Fruit fly (Drosophila melanogaster) whole organism, prepupa: Measurements from ENCODE around the gene msd5.

Source experiments
- Blimp-1 ChIP-seq: fragments of 200-800 bp; sonication (Bioruptor generic); optimal IDR thresholded peaks from 3 replicates; lab custom pipeline; 2017; ENCODE audit warnings: missing biosample characterization, missing genetic modification characterization, mild to moderate bottlenecking, moderate library complexity, missing genetic modification reagents
- CG10631 ChIP-seq: fragments of 200-800 bp; sonication (Bioruptor generic); optimal IDR thresholded peaks from 2 replicates; lab custom pipeline; 2016; ENCODE audit warnings: missing biosample characterization, missing genetic modification characterization
- CG10669 ChIP-seq: fragments of 200-800 bp; sonication (Bioruptor generic); optimal IDR thresholded peaks from 3 replicates; lab custom pipeline; 2018; ENCODE audit warnings: missing biosample characterization, mild to moderate bottlenecking, missing genetic modification characterization, moderate library complexity
- CG11294 ChIP-seq: fragments of 200-800 bp; sonication (Bioruptor generic); IDR thresholded peaks from 2 replicates; pipeline ENCODE4 v1.3.6; 2022; ENCODE audit warnings: missing biosample characterization, missing genetic modification characterization
- CG11762 ChIP-seq: fragments of 200-800 bp; sonication (Bioruptor generic); optimal IDR thresholded peaks from 3 replicates; lab custom pipeline; 2016; ENCODE audit warnings: missing biosample characterization, missing genetic modification characterization; ENCODE audit not compliant: insufficient read depth
- CG11902 ChIP-seq: fragments of 200-800 bp; sonication (Bioruptor generic); optimal IDR thresholded peaks from 3 replicates; lab custom pipeline; 2016; ENCODE audit warnings: missing biosample characterization, missing genetic modification characterization
- CG1621 ChIP-seq: fragments of 200-800 bp; sonication (Bioruptor generic); optimal IDR thresholded peaks from 3 replicates; lab custom pipeline; 2018; ENCODE audit warnings: missing biosample characterization, mild to moderate bottlenecking, missing genetic modification characterization
- CG16779 ChIP-seq: fragments of 200-800 bp; sonication (Bioruptor generic); optimal IDR thresholded peaks from 3 replicates; lab custom pipeline; 2017; ENCODE audit warnings: missing biosample characterization, mild to moderate bottlenecking, missing genetic modification characterization
- CG3032 ChIP-seq: fragments of 200-800 bp; optimal IDR thresholded peaks from 2 replicates; lab custom pipeline; 2019; ENCODE audit warnings: missing biosample characterization, mild to moderate bottlenecking, missing genetic modification characterization, moderate library complexity
- CG31627 ChIP-seq: fragments of 200-800 bp; sonication (Bioruptor generic); optimal IDR thresholded peaks from 3 replicates; lab custom pipeline; 2016; ENCODE audit warnings: missing biosample characterization, missing genetic modification characterization
- CG32006 ChIP-seq: fragments of 200-800 bp; sonication (Bioruptor generic); optimal IDR thresholded peaks from 3 replicates; lab custom pipeline; 2017; ENCODE audit warnings: missing biosample characterization, mild to moderate bottlenecking, missing genetic modification characterization
- CG34406 ChIP-seq: fragments of 200-800 bp; sonication (Bioruptor generic); optimal IDR thresholded peaks from 3 replicates; lab custom pipeline; 2016; ENCODE audit warnings: missing biosample characterization, missing genetic modification characterization
- CG4318 ChIP-seq: fragments of 200-800 bp; sonication (Bioruptor generic); optimal IDR thresholded peaks from 3 replicates; lab custom pipeline; 2017; ENCODE audit warnings: missing biosample characterization, mild to moderate bottlenecking, missing genetic modification characterization
- CG6163 ChIP-seq: fragments of 200-800 bp; sonication (Bioruptor generic); IDR thresholded peaks from 3 replicates; pipeline ENCODE4 v1.3.6; 2022; ENCODE audit warnings: missing biosample characterization, missing genetic modification characterization
- CG6276 ChIP-seq: fragments of 200-800 bp; sonication (Bioruptor generic); optimal IDR thresholded peaks from 2 replicates; lab custom pipeline; 2017; ENCODE audit warnings: missing biosample characterization, mild to moderate bottlenecking, missing genetic modification characterization
- CG6808 ChIP-seq: fragments of 200-800 bp; sonication (Bioruptor generic); optimal IDR thresholded peaks from 3 replicates; lab custom pipeline; 2017; ENCODE audit warnings: missing biosample characterization, missing genetic modification characterization, mild to moderate bottlenecking, moderate library complexity, missing genetic modification reagents
- CG6854 ChIP-seq: fragments of 200-800 bp; sonication (Bioruptor generic); optimal IDR thresholded peaks from 2 replicates; lab custom pipeline; 2017; ENCODE audit warnings: missing biosample characterization, mild to moderate bottlenecking, missing genetic modification characterization
- CG7368 ChIP-seq: fragments of 200-800 bp; sonication (Bioruptor generic); optimal IDR thresholded peaks from 3 replicates; lab custom pipeline; 2016; ENCODE audit warnings: missing biosample characterization, missing genetic modification characterization
- CG8119 ChIP-seq: fragments of 200-800 bp; sonication (Bioruptor generic); IDR thresholded peaks from 3 replicates; pipeline ENCODE4 v1.3.6; 2022; ENCODE audit warnings: missing biosample characterization, missing genetic modification characterization
- CG8319 ChIP-seq: fragments of 200-800 bp; sonication (Bioruptor generic); optimal IDR thresholded peaks from 3 replicates; lab custom pipeline; 2016; ENCODE audit warnings: missing biosample characterization, missing genetic modification characterization
- CG8632 ChIP-seq: fragments of 200-800 bp; sonication (Bioruptor generic); optimal IDR thresholded peaks from 3 replicates; lab custom pipeline; 2016; ENCODE audit warnings: missing biosample characterization, missing genetic modification characterization
- CG9139 ChIP-seq: fragments of 200-800 bp; sonication (Bioruptor generic); optimal IDR thresholded peaks from 3 replicates; lab custom pipeline; 2017; ENCODE audit warnings: missing biosample characterization, mild to moderate bottlenecking, missing genetic modification characterization
- Eip75B ChIP-seq: fragments of 200-800 bp; sonication (Bioruptor generic); optimal IDR thresholded peaks from 3 replicates; lab custom pipeline; 2016; ENCODE audit warnings: missing biosample characterization, missing genetic modification characterization
- Eip78C ChIP-seq: fragments of 200-800 bp; sonication (Bioruptor generic); peaks from one replicate; lab custom pipeline; 2016; ENCODE audit warnings: missing biosample characterization, missing genetic modification characterization
- Eip93F ChIP-seq: fragments of 200-800 bp; sonication (Bioruptor generic); optimal IDR thresholded peaks from 2 replicates; lab custom pipeline; 2016; ENCODE audit warnings: missing biosample characterization, mild to moderate bottlenecking, missing genetic modification characterization
- Ets21C ChIP-seq: fragments of 200-800 bp; sonication (Bioruptor generic); optimal IDR thresholded peaks from 3 replicates; lab custom pipeline; 2016; ENCODE audit warnings: missing biosample characterization, missing genetic modification characterization
- Hr39 ChIP-seq: fragments of 200-800 bp; sonication (Bioruptor generic); optimal IDR thresholded peaks from 2 replicates; lab custom pipeline; 2016; ENCODE audit warnings: missing biosample characterization, missing genetic modification characterization
- Hr4 ChIP-seq: fragments of 200-800 bp; sonication (Bioruptor generic); optimal IDR thresholded peaks from 3 replicates; lab custom pipeline; 2016; ENCODE audit warnings: missing biosample characterization, missing genetic modification characterization
- Lpt ChIP-seq: fragments of 200-800 bp; sonication (Bioruptor generic); optimal IDR thresholded peaks from 3 replicates; lab custom pipeline; 2016; ENCODE audit warnings: missing biosample characterization, missing genetic modification characterization
- Met ChIP-seq: fragments of 200-800 bp; sonication (Bioruptor generic); optimal IDR thresholded peaks from 3 replicates; lab custom pipeline; 2016; ENCODE audit warnings: missing biosample characterization, missing genetic modification characterization
- Smox ChIP-seq: fragments of 200-800 bp; sonication (Bioruptor generic); optimal IDR thresholded peaks from 3 replicates; lab custom pipeline; 2016; ENCODE audit warnings: missing biosample characterization, missing genetic modification characterization
- Sox102F ChIP-seq: fragments of 200-800 bp; sonication (Bioruptor generic); optimal IDR thresholded peaks from 2 replicates; lab custom pipeline; 2016; ENCODE audit warnings: missing biosample characterization, mild to moderate bottlenecking, missing genetic modification characterization
- Sox14 ChIP-seq: fragments of 200-800 bp; sonication (Bioruptor generic); optimal IDR thresholded peaks from 3 replicates; lab custom pipeline; 2016; ENCODE audit warnings: missing biosample characterization, missing genetic modification characterization
- acj6 ChIP-seq: fragments of 200-800 bp; sonication (Bioruptor generic); optimal IDR thresholded peaks from 3 replicates; lab custom pipeline; 2016; ENCODE audit warnings: missing biosample characterization, missing genetic modification characterization
- cyc ChIP-seq: fragments of 200-800 bp; sonication (Bioruptor generic); optimal IDR thresholded peaks from 3 replicates; lab custom pipeline; 2016; ENCODE audit warnings: missing biosample characterization, missing genetic modification characterization
- dsx ChIP-seq: fragments of 200-800 bp; optimal IDR thresholded peaks from 3 replicates; lab custom pipeline; 2019; ENCODE audit warnings: missing biosample characterization, mild to moderate bottlenecking, missing genetic modification characterization, moderate library complexity; ENCODE audit not compliant: poor library complexity, severe bottlenecking
- eg ChIP-seq: fragments of 200-800 bp; sonication (Bioruptor generic); IDR thresholded peaks from 3 replicates; pipeline ENCODE4 v1.3.6; 2022; ENCODE audit warnings: missing biosample characterization, missing genetic modification characterization
- fd59A ChIP-seq: fragments of 200-800 bp; sonication (Bioruptor generic); optimal IDR thresholded peaks from 2 replicates; lab custom pipeline; 2017; ENCODE audit warnings: missing biosample characterization, mild to moderate bottlenecking, missing genetic modification characterization, missing genetic modification reagents
- fd85E ChIP-seq: fragments of 200-800 bp; sonication (Bioruptor generic); optimal IDR thresholded peaks from 3 replicates; lab custom pipeline; 2016; ENCODE audit warnings: missing biosample characterization, missing genetic modification characterization
- net ChIP-seq: fragments of 200-800 bp; sonication (Bioruptor generic); optimal IDR thresholded peaks from 3 replicates; lab custom pipeline; 2016; ENCODE audit warnings: missing biosample characterization, missing genetic modification characterization
- pdm3 ChIP-seq: fragments of 200-800 bp; sonication (Bioruptor generic); optimal IDR thresholded peaks from 3 replicates; lab custom pipeline; 2016; ENCODE audit warnings: missing biosample characterization, missing genetic modification characterization
- spab ChIP-seq: fragments of 200-800 bp; sonication (Bioruptor generic); optimal IDR thresholded peaks from 2 replicates; lab custom pipeline; 2017; ENCODE audit warnings: missing biosample characterization, mild to moderate bottlenecking, missing genetic modification characterization, missing genetic modification reagents
- ss ChIP-seq, 2 experiments: fragments of 200-800 bp; sonication (Bioruptor generic); optimal IDR thresholded peaks; 2 replicates in 1 of 2; 3 replicates in 1 of 2; lab custom pipeline; 2017 to 2018; ENCODE audit warnings: mild to moderate bottlenecking in 2 of 2, missing biosample characterization in 2 of 2, missing genetic modification characterization in 2 of 2, moderate library complexity in 1 of 2
- svp ChIP-seq: fragments of 200-800 bp; sonication (Bioruptor generic); peaks from one replicate; lab custom pipeline; 2016; ENCODE audit warnings: missing biosample characterization, missing genetic modification characterization
- topi ChIP-seq: fragments of 200-800 bp; sonication (Bioruptor generic); optimal IDR thresholded peaks from 3 replicates; lab custom pipeline; 2016; ENCODE audit warnings: missing biosample characterization, missing genetic modification characterization

The msd5 gene

dm6 chr3L:1335428-1335764 lies 2.5 kb upstream of the msd5 start (continued):
- TF ChIP-seq CG9139 (GFP tag; lab: Kevin White, UChicago): no peak
- peak; percentile 55 for TF ChIP-seq net (GFP tag; lab: Kevin White, UChicago)
- TF ChIP-seq topi (GFP tag; lab: Kevin White, UChicago): peak; percentile 63
- peak; percentile 60 for TF ChIP-seq pdm3 (GFP tag; lab: Kevin White, UChicago)
- TF ChIP-seq CG1621 (tag; lab: Kevin White, UChicago): no peak
- TF ChIP-seq CG6854 (GFP tag; lab: Kevin White, UChicago): no peak
- peak; percentile 67 for TF ChIP-seq CG32006 (GFP tag; lab: Kevin White, UChicago)
- TF ChIP-seq dsx (GFP tag; lab: Kevin White, UChicago): no peak
- TF ChIP-seq CG6163 (GFP tag; lab: Robert Waterston, UW): peak; percentile 81
- TF ChIP-seq acj6 (GFP tag; lab: Kevin White, UChicago): peak; percentile 57
- TF ChIP-seq Ets21C (GFP tag; lab: Kevin White, UChicago): no peak
- no peak for TF ChIP-seq CG6276 (GFP tag; lab: Kevin White, UChicago)
- peak; percentile 64 for TF ChIP-seq Met
- TF ChIP-seq Smox (GFP tag; lab: Kevin White, UChicago): no peak
- TF ChIP-seq CG3032 (tag; lab: Kevin White, UChicago): no peak
- no peak for TF ChIP-seq Blimp-1 (GFP tag; lab: Kevin White, UChicago)
- no peak for TF ChIP-seq ss (GFP tag; optimal IDR thresholded peaks at IDR 0.05; lab: Kevin White, UChicago)
- TF ChIP-seq CG11902 (GFP tag; lab: Kevin White, UChicago): no peak
- TF ChIP-seq Sox102F (GFP tag; lab: Kevin White, UChicago): peak; percentile 51

dm6 chr3L:1334571-1335427 lies 1.9 kb upstream of the msd5 start, which contains the start of the genes Hmbs and CG2211:
Gene Hmbs (plus strand): TSS chr3L:1334889.
Gene CG2211 (minus strand): TSS chr3L:1335359.
- TF ChIP-seq CG10669 (no peak), spab (GFP tag; lab: Kevin White, UChicago) (no peak), Lpt (GFP tag; lab: Kevin White, UChicago) (peak; percentile 58), CG6808 (GFP tag; lab: Kevin White, UChicago) (peak; percentile 74), CG11902 (GFP tag; lab: Kevin White, UChicago) (peak; percentile 68), CG4318 (no peak), Sox14 (GFP tag; lab: Kevin White, UChicago) (peak; percentile 92), eg (GFP tag; lab: Robert Waterston, UW) (peak; percentile 84), CG8632 (GFP tag; lab: Kevin White, UChicago) (no peak), Blimp-1 (GFP tag; lab: Kevin White, UChicago) (peak; percentile 95), CG11294 (GFP tag; lab: Robert Waterston, UW) (peak; percentile 58; the same call in 1 of the 2 replicates), Eip93F (GFP tag; lab: Kevin White, UChicago) (no peak), CG8119 (GFP tag; lab: Robert Waterston, UW) (peak; percentile 58; the same call in 2 of the 3 replicates), CG11762 (GFP tag; lab: Kevin White, UChicago) (no peak), cyc (GFP tag; lab: Kevin White, UChicago) (peak; percentile 85), CG7368 (GFP tag; lab: Kevin White, UChicago) (peak; percentile 59), fd85E (GFP tag; lab: Kevin White, UChicago) (peak; percentile 16), Eip78C (peak; percentile 92), ss (GFP tag; optimal IDR thresholded peaks at IDR 0.05; lab: Kevin White, UChicago) (no peak), fd59A (GFP tag; lab: Kevin White, UChicago) (peak; percentile 37), Hr4 (GFP tag; lab: Kevin White, UChicago) (no peak), dsx (GFP tag; lab: Kevin White, UChicago) (peak; percentile 71), CG34406 (GFP tag; lab: Kevin White, UChicago) (no peak), Hr39 (peak; percentile 87), pdm3 (GFP tag; lab: Kevin White, UChicago) (no peak), CG6276 (GFP tag; lab: Kevin White, UChicago) (no peak), CG10631 (GFP tag; lab: Kevin White, UChicago) (peak; percentile 76), CG8319 (GFP tag; lab: Kevin White, UChicago) (no peak), net (GFP tag; lab: Kevin White, UChicago) (no peak), Eip75B (GFP tag; lab: Kevin White, UChicago) (no peak), CG16779 (tag; lab: Kevin White, UChicago) (peak; percentile 15), topi (GFP tag; lab: Kevin White, UChicago) (peak; percentile 80), CG1621 (tag; lab: Kevin White, UChicago) (peak; percentile 48), CG32006 (GFP tag; lab: Kevin White, UChicago) (no peak), CG3032 (tag; lab: Kevin White, UChicago) (peak; percentile 83), CG31627 (GFP tag; lab: Kevin White, UChicago) (peak; percentile 89), Met (no peak), svp (GFP tag; lab: Kevin White, UChicago) (no peak), acj6 (GFP tag; lab: Kevin White, UChicago) (no peak)
